Fruit fly (Drosophila melanogaster): Measurements from ENCODE around the gene homer.

The homer gene

dm6 chr2L:6698387-6698786, 24.8 kb downstream of the homer start (continued):
- TF ChIP-seq peb (GFP tag; IDR thresholded peaks at IDR 0.05) (no peak), CG9609 (GFP tag; optimal IDR thresholded peaks at IDR 0.05) (no peak), Med (GFP tag) (peak; percentile 84), Aef1 (GFP tag; IDR thresholded peaks at IDR 0.05) (peak; percentile 54; the same call in 2 of the 3 replicates), psq (GFP tag; optimal IDR thresholded peaks at IDR 0.05) (no peak), CG13287 (GFP tag; IDR thresholded peaks at IDR 0.05; ENCODE audit: partially characterized antibody) (no peak), CG10366 (GFP tag; IDR thresholded peaks at IDR 0.05) (no peak; the same call in 1 of the 2 replicates), dmrt99B (tag; optimal IDR thresholded peaks at IDR 0.05) (peak; percentile 48), Abd-B (GFP tag; optimal IDR thresholded peaks at IDR 0.05) (peak; percentile 13), her (GFP tag; optimal IDR thresholded peaks at IDR 0.05) (no peak), run (tag; optimal IDR thresholded peaks at IDR 0.05) (no peak), CG1602 (GFP tag; optimal IDR thresholded peaks at IDR 0.05) (peak; percentile 35), Myb (GFP tag; optimal IDR thresholded peaks at IDR 0.05) (peak; percentile 8), Gsc (GFP tag; IDR thresholded peaks at IDR 0.05) (no peak), CG8281 (tag; optimal IDR thresholded peaks at IDR 0.05) (no peak), CG18764 (GFP tag; optimal IDR thresholded peaks at IDR 0.05) (peak; percentile 7), Drgx (GFP tag; IDR thresholded peaks at IDR 0.05) (peak; percentile 80), toy (GFP tag; IDR thresholded peaks at IDR 0.05) (no peak), CG6791 (GFP tag; IDR thresholded peaks at IDR 0.05; ENCODE audit: partially characterized antibody) (no peak), CG31388 (GFP tag; optimal IDR thresholded peaks at IDR 0.05) (no peak), crp (GFP tag; optimal IDR thresholded peaks at IDR 0.05) (no peak), fd96Cb (tag; optimal IDR thresholded peaks at IDR 0.05) (peak; percentile 29), CG17361 (GFP tag; IDR thresholded peaks at IDR 0.05) (peak; percentile 39; the same call in 1 of the 3 replicates), salm (tag; optimal IDR thresholded peaks at IDR 0.05) (no peak), Dll (GFP tag; IDR thresholded peaks at IDR 0.05; ENCODE audit: partially characterized antibody) (no peak), CG2120 (GFP tag; optimal IDR thresholded peaks at IDR 0.05) (peak; percentile 47), sr (GFP tag; IDR thresholded peaks at IDR 0.05) (no peak), CG4360 (GFP tag; IDR thresholded peaks at IDR 0.05) (no peak), CG7357 (GFP tag; IDR thresholded peaks at IDR 0.05) (0 out of 3 replicates have a peak, but pooled peaks have one; percentile 12), yki (optimal IDR thresholded peaks at IDR 0.05) (no peak), CG17385 (GFP tag; optimal IDR thresholded peaks at IDR 0.05) (peak; percentile 8), CG3281 (GFP tag; optimal IDR thresholded peaks at IDR 0.05) (no peak), wek (GFP tag; optimal IDR thresholded peaks at IDR 0.05) (no peak), ci (GFP tag; IDR thresholded peaks at IDR 0.05) (peak; percentile 67), CG31365 (tag; optimal IDR thresholded peaks at IDR 0.05) (no peak), az2 (GFP tag; optimal IDR thresholded peaks at IDR 0.05) (peak; percentile 38), CG42726 (GFP tag; IDR thresholded peaks at IDR 0.05; ENCODE audit: partially characterized antibody) (no peak), Oli (tag; optimal IDR thresholded peaks at IDR 0.05) (peak; percentile 53), Fer2 (tag; optimal IDR thresholded peaks at IDR 0.05) (no peak), chn (GFP tag; optimal IDR thresholded peaks at IDR 0.05) (peak; percentile 42), MBD-R2 (GFP tag; IDR thresholded peaks at IDR 0.05) (no peak), H2.0 (GFP tag; IDR thresholded peaks at IDR 0.05) (peak; percentile 40), CG10543 (GFP tag; optimal IDR thresholded peaks at IDR 0.05) (no peak), YL-1 (GFP tag; optimal IDR thresholded peaks at IDR 0.05) (no peak), tio (GFP tag; optimal IDR thresholded peaks at IDR 0.05) (peak; percentile 2), br (optimal IDR thresholded peaks at IDR 0.05) (no peak), Sox100B (GFP tag; optimal IDR thresholded peaks at IDR 0.05) (peak; percentile 23), Antp (GFP tag; optimal IDR thresholded peaks at IDR 0.05) (peak; percentile 9), Eip74EF (GFP tag; optimal IDR thresholded peaks at IDR 0.05) (no peak), CG18619 (GFP tag; optimal IDR thresholded peaks at IDR 0.05) (peak; percentile 15), Atf6 (GFP tag; IDR thresholded peaks at IDR 0.05) (no peak), NC2β (GFP tag; optimal IDR thresholded peaks at IDR 0.05) (peak; percentile 21)
